Worm (Caenorhabditis elegans) whole organism, midembryonic: ENCODE results near the gene B0035.15.

Source experiments
- T22C8.4 ChIP-seq: fragments of 200-800 bp; sonication (Bioruptor generic); IDR thresholded peaks from 2 replicates; pipeline ENCODE4 v1.3.6; 2022; ENCODE audit warnings: missing genetic modification characterization, missing compliant biosample characterization
- cog-1 ChIP-seq: sonication (generic microtip); optimal IDR thresholded peaks from 2 replicates; lab custom pipeline; 2016; ENCODE audit warnings: missing genetic modification characterization, missing compliant biosample characterization
- flt-1 ChIP-seq: fragments of 200-800 bp; sonication (Bioruptor generic); IDR thresholded peaks from 2 replicates; pipeline ENCODE4 v1.3.6; 2022; ENCODE audit warnings: missing genetic modification characterization, missing compliant biosample characterization
- klf-2 ChIP-seq: fragments of 200-800 bp; sonication (Bioruptor generic); conservative IDR thresholded peaks from 2 replicates; pipeline ENCODE4 v1.3.6; 2022; ENCODE audit warnings: missing genetic modification reagents, missing genetic modification characterization, missing compliant biosample characterization
- med-1 ChIP-seq: sonication (generic microtip); optimal IDR thresholded peaks from 2 replicates; lab custom pipeline; 2017; ENCODE audit warnings: missing genetic modification characterization, mild to moderate bottlenecking, missing compliant biosample characterization, antibody characterized with exemption, missing genetic modification reagents; ENCODE audit not compliant: insufficient read depth
- ref-1 ChIP-seq: fragments of 200-800 bp; sonication (Bioruptor generic); conservative IDR thresholded peaks from 2 replicates; pipeline ENCODE4 v1.3.6; 2022; ENCODE audit warnings: missing genetic modification reagents, missing genetic modification characterization, missing compliant biosample characterization
- tab-1 ChIP-seq: fragments of 200-800 bp; sonication (Bioruptor generic); IDR thresholded peaks from 2 replicates; pipeline ENCODE4 v1.3.6; 2022; ENCODE audit warnings: missing genetic modification characterization, missing compliant biosample characterization
- ztf-23 ChIP-seq: fragments of 200-800 bp; sonication (Bioruptor generic); IDR thresholded peaks from 2 replicates; pipeline ENCODE4 v1.3.6; 2022; ENCODE audit warnings: missing genetic modification reagents, missing genetic modification characterization, missing compliant biosample characterization
- ztf-29 ChIP-seq: fragments of 200-800 bp; sonication (Bioruptor generic); IDR thresholded peaks from 2 replicates; pipeline ENCODE4 v1.3.6; 2022; ENCODE audit warnings: missing genetic modification reagents, missing genetic modification characterization, missing compliant biosample characterization

The B0035.15 gene

ce11 chrIV:11326939-11327565 lies 29.0 kb upstream of the B0035.15 start, which contains the start of gene B0035.21:
TSS of gene B0035.21 (plus strand) at chrIV:11327260.
- TF ChIP-seq med-1 (GFP tag; lab: Kevin White, UChicago) (no peak), tab-1 (no peak)

ce11 chrIV:11324741-11325140 lies 26.7 kb upstream of the B0035.15 start, which contains the start of gene his-48:
TSS of gene his-48 (plus strand) at chrIV:11324745.
- TF ChIP-seq flt-1, result peak; percentile 38; the same call in 1 of the 2 replicates

ce11 chrIV:11323666-11324065 lies 25.6 kb upstream of the B0035.15 start:
- no peak for TF ChIP-seq med-1 (GFP tag; lab: Kevin White, UChicago)
- TF ChIP-seq ztf-29 (GFP tag; lab: Robert Waterston, UW), result no peak
- TF ChIP-seq ztf-23 (GFP tag; lab: Robert Waterston, UW), result no peak
- TF ChIP-seq tab-1, result no peak
- TF ChIP-seq cog-1 (tag; lab: Kevin White, UChicago), result no peak
- TF ChIP-seq T22C8.4 (GFP tag; lab: Robert Waterston, UW), result no peak
- TF ChIP-seq klf-2 (GFP tag; lab: Robert Waterston, UW), result no peak
- TF ChIP-seq ref-1 (GFP tag; lab: Robert Waterston, UW), result no peak
- TF ChIP-seq flt-1, result no peak

DNA sequence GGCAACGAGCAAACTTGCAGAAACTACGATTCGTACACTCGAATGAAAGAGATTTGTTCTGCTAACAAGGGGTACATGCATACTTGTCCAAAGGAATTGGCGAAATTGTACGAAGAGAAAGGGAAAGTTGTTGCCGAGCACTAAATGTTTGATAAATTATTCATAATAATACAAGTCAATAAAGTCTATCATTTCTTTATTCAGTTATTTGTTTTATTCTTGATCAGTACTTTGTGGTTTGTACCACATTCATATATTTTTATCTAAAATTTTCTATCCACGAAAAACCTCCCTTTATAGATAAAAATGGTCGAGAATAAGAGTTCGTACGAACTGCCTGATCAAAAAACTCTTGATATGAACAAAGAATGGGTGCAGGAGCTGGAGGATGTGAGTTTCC lies 22.4 kb upstream of the B0035.15 start, which contains the start of gene edg-1:
Gene edg-1 (plus strand): TSS at position 301 of the 400 bp plus-strand sequence.
- no peak for TF ChIP-seq flt-1
- no peak for TF ChIP-seq ztf-23 (GFP tag; lab: Robert Waterston, UW)
- no peak for TF ChIP-seq ztf-29 (GFP tag; lab: Robert Waterston, UW)
- no peak for TF ChIP-seq cog-1 (tag; lab: Kevin White, UChicago)
- TF ChIP-seq klf-2 (GFP tag; lab: Robert Waterston, UW), result no peak
- no peak for TF ChIP-seq tab-1
- TF ChIP-seq ref-1 (GFP tag; lab: Robert Waterston, UW), result no peak
- TF ChIP-seq T22C8.4 (GFP tag; lab: Robert Waterston, UW), result no peak
- TF ChIP-seq med-1 (GFP tag; lab: Kevin White, UChicago), result no peak

DNA sequence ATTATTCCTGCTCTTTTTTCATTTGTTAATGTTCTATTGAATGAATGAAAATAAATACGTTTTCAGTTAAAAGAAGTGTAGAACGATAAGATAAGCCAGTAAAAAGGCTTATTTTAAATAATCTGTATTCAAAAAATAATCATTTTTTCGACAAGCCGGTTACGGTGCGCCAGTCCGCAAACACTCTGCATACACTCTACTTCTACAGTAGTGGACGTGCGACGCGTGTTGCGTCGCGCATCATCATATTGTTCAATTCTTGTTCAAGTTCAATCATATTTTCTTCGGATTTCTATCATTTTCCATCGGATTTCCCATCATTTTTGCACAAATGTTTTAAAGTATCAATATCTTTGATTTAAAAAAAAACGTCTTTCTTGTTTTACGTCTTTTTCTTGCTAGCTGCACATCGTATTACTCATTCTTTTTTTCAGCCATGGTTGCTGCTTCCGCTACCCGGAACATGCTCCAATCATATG lies 21.9 kb upstream of the B0035.15 start, which contains the start of gene B0035.18:
Gene B0035.18 (plus strand): TSS at position 429 of the 479 bp plus-strand sequence.
- TF ChIP-seq flt-1 (no peak), ztf-23 (GFP tag; lab: Robert Waterston, UW) (no peak), ref-1 (GFP tag; lab: Robert Waterston, UW) (no peak), T22C8.4 (GFP tag; lab: Robert Waterston, UW) (no peak), tab-1 (no peak), cog-1 (tag; lab: Kevin White, UChicago) (no peak), med-1 (GFP tag; lab: Kevin White, UChicago) (no peak), klf-2 (GFP tag; lab: Robert Waterston, UW) (no peak), ztf-29 (GFP tag; lab: Robert Waterston, UW) (no peak)

ce11 chrIV:11317119-11317518 lies 19.1 kb upstream of the B0035.15 start, which contains the start of gene gspd-1:
TSS of gene gspd-1 (plus strand) at chrIV:11317419.
- no peak for TF ChIP-seq ztf-23 (GFP tag; lab: Robert Waterston, UW)
- TF ChIP-seq cog-1 (tag; lab: Kevin White, UChicago), result no peak
- TF ChIP-seq klf-2 (GFP tag; lab: Robert Waterston, UW), result no peak
- TF ChIP-seq tab-1, result no peak
- TF ChIP-seq T22C8.4 (GFP tag; lab: Robert Waterston, UW), result no peak
- no peak for TF ChIP-seq ref-1 (GFP tag; lab: Robert Waterston, UW)
- no peak for TF ChIP-seq flt-1
- TF ChIP-seq ztf-29 (GFP tag; lab: Robert Waterston, UW), result no peak

DNA sequence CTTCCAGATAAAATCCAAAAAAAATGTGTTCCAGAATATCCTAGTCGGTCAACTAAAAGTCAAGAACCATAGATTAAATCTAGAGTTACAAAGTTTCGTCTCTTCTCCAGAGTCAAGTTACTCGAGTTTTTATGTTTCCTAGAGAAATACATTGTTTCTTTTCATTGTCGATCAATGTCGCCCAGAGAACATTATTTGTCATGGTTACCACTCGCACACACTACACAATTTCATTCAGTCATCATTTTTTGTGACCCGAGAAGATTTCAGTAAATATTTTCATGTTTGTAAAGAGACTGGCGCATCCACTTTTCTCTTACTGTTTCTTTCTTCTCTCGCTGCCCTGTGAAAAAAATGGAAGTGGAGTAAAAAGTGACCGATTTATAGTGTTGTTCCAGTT lies 18.6 kb upstream of the B0035.15 start:
- TF ChIP-seq ztf-23 (GFP tag; lab: Robert Waterston, UW), result no peak
- TF ChIP-seq ztf-29 (GFP tag; lab: Robert Waterston, UW), result no peak
- no peak for TF ChIP-seq med-1 (GFP tag; lab: Kevin White, UChicago)
- no peak for TF ChIP-seq T22C8.4 (GFP tag; lab: Robert Waterston, UW)
- TF ChIP-seq cog-1 (tag; lab: Kevin White, UChicago), result no peak
- TF ChIP-seq klf-2 (GFP tag; lab: Robert Waterston, UW), result no peak
- no peak for TF ChIP-seq flt-1
- TF ChIP-seq tab-1, result no peak

- TF ChIP-seq ztf-29 (GFP tag; lab: Robert Waterston, UW) (no peak), cog-1 (tag; lab: Kevin White, UChicago) (no peak), ref-1 (GFP tag; lab: Robert Waterston, UW) (no peak), T22C8.4 (GFP tag; lab: Robert Waterston, UW) (no peak), tab-1 (no peak), flt-1 (no peak), ztf-23 (GFP tag; lab: Robert Waterston, UW) (no peak), klf-2 (GFP tag; lab: Robert Waterston, UW) (no peak), med-1 (GFP tag; lab: Kevin White, UChicago) (no peak)
Observed at ce11 chrIV:11316106-11316505, 18.1 kb upstream of the B0035.15 start.

DNA sequence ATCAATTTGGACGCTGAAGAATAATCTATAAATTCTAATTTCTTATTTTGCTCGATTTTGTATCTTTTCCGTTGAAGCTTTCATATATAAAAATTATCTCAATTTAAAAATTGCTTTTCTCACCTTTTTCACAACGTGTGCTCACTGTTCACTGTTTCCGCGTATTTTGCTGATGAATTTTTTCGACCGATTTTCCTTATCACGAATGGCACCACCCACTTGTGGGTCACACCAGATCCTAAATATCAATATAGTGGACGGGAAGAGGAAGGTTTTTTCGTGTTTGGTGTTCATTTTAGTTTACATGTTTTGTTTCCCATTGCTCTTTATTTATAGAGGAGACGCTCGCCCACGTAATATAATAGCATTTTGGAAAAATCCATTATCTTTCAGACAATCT lies 17.6 kb upstream of the B0035.15 start:
- TF ChIP-seq klf-2 (GFP tag; lab: Robert Waterston, UW) (no peak), med-1 (GFP tag; lab: Kevin White, UChicago) (no peak), ztf-29 (GFP tag; lab: Robert Waterston, UW) (no peak), cog-1 (tag; lab: Kevin White, UChicago) (no peak), T22C8.4 (GFP tag; lab: Robert Waterston, UW) (no peak), ztf-23 (GFP tag; lab: Robert Waterston, UW) (no peak), ref-1 (GFP tag; lab: Robert Waterston, UW) (no peak), tab-1 (no peak), flt-1 (no peak)
